Worm (Caenorhabditis elegans) whole organism, early embryonic: ENCODE measurements around the gene T03E6.8.

ENCODE experiments used
- F13C5.2 ChIP-seq: sonication (generic microtip); optimal IDR thresholded peaks from 2 replicates; lab custom pipeline; 2017; ENCODE audit warnings: mild to moderate bottlenecking, missing genetic modification characterization, inconsistent platforms, missing compliant biosample characterization
- ama-1 ChIP-seq: fragments of 150-350 bp; optimal IDR thresholded peaks from 2 replicates; lab custom pipeline; 2014
- ets-7 ChIP-seq: sonication (generic microtip); optimal IDR thresholded peaks from 2 replicates; lab custom pipeline; 2016; ENCODE audit warnings: missing genotype, missing genetic modification characterization, missing compliant biosample characterization
- flt-1 ChIP-seq: fragments of 200-800 bp; sonication (Bioruptor generic); IDR thresholded peaks from 2 replicates; pipeline ENCODE4 v1.3.6; 2022; ENCODE audit warnings: missing genetic modification characterization, missing compliant biosample characterization
- hmbx-1 ChIP-seq: sonication (generic microtip); optimal IDR thresholded peaks from 2 replicates; lab custom pipeline; 2016; ENCODE audit warnings: mild to moderate bottlenecking, missing genetic modification characterization, missing compliant biosample characterization
- hmg-4 ChIP-seq: fragments of 200-800 bp; sonication (Bioruptor generic); optimal IDR thresholded peaks from 2 replicates; lab custom pipeline; 2018; ENCODE audit warnings: mild to moderate bottlenecking, missing genetic modification characterization, missing compliant biosample characterization
- hnd-1 ChIP-seq: sonication (generic microtip); optimal IDR thresholded peaks from 2 replicates; lab custom pipeline; 2016; ENCODE audit warnings: missing genetic modification characterization, missing compliant biosample characterization
- pes-1 ChIP-seq: fragments of 200-800 bp; sonication (Bioruptor generic); IDR thresholded peaks from 2 replicates; pipeline ENCODE4 v1.3.6; 2022; ENCODE audit warnings: missing genetic modification reagents, missing genetic modification characterization, missing compliant biosample characterization
- scrt-1 ChIP-seq: fragments of 200-800 bp; sonication (Bioruptor generic); IDR thresholded peaks from 2 replicates; pipeline ENCODE4 v1.3.6; 2022; ENCODE audit warnings: missing genetic modification characterization, missing compliant biosample characterization
- sea-1 ChIP-seq: fragments of 200-800 bp; sonication (Bioruptor generic); conservative IDR thresholded peaks from 2 replicates; pipeline ENCODE4 v1.3.6; 2022; ENCODE audit warnings: missing genetic modification characterization, missing compliant biosample characterization
- tbx-11 ChIP-seq: fragments of 200-800 bp; sonication (Bioruptor generic); IDR thresholded peaks from 2 replicates; pipeline ENCODE4 v1.3.6; 2022; ENCODE audit warnings: missing genetic modification characterization, missing compliant biosample characterization
- tbx-37 ChIP-seq: fragments of 200-800 bp; sonication (Bioruptor generic); conservative IDR thresholded peaks from 2 replicates; pipeline ENCODE4 v1.3.6; 2022; ENCODE audit warnings: missing genetic modification reagents, missing genetic modification characterization, missing compliant biosample characterization

- TF ChIP-seq tbx-11, result no peak
- no peak for TF ChIP-seq ama-1 (lab: Kevin White, UChicago)
- TF ChIP-seq F13C5.2 (tag; lab: Kevin White, UChicago), result no peak
- no peak for TF ChIP-seq pes-1 (GFP tag; lab: Robert Waterston, UW)
- TF ChIP-seq hmg-4, result no peak
- TF ChIP-seq hnd-1 (tag; lab: Kevin White, UChicago), result no peak
- TF ChIP-seq hmbx-1 (tag; lab: Kevin White, UChicago), result no peak
- TF ChIP-seq ets-7 (tag; lab: Kevin White, UChicago), result no peak
- no peak for TF ChIP-seq sea-1
- no peak for TF ChIP-seq scrt-1 (GFP tag; lab: Robert Waterston, UW)
- no peak for TF ChIP-seq tbx-37
- TF ChIP-seq flt-1 (GFP tag; lab: Robert Waterston, UW), result no peak
Observed at ce11 chrV:16606313-16606712, 3.3 kb upstream of the T03E6.8 start, which contains the start of gene Y32B12C.1.
